Worm (Caenorhabditis elegans) whole organism, L2 larva: ENCODE data around the gene Y41D4A.3.

Source experiments
- R02D3.7 ChIP-seq: fragments of 150-350 bp; optimal IDR thresholded peaks from 2 replicates; lab custom pipeline; 2014; ENCODE audit warnings: missing biosample characterization, missing genetic modification characterization
- Y55F3AM.14 ChIP-seq: fragments of 200-800 bp; sonication (Bioruptor generic); optimal IDR thresholded peaks from 2 replicates; lab custom pipeline; 2018; ENCODE audit warnings: mild to moderate bottlenecking, missing genetic modification characterization, missing compliant biosample characterization
- ZK546.5 ChIP-seq: sonication (generic microtip); optimal IDR thresholded peaks from 2 replicates; lab custom pipeline; 2017; ENCODE audit warnings: missing biosample characterization, missing genetic modification characterization
- alr-1 ChIP-seq: fragments of 150-350 bp; optimal IDR thresholded peaks from 2 replicates; lab custom pipeline; 2014; ENCODE audit warnings: missing biosample characterization, missing genetic modification characterization
- ceh-16 ChIP-seq: fragments of 150-350 bp; optimal IDR thresholded peaks from 2 replicates; lab custom pipeline; 2014; ENCODE audit warnings: missing biosample characterization, missing genetic modification characterization
- crh-2 ChIP-seq: sonication (generic microtip); optimal IDR thresholded peaks from 2 replicates; lab custom pipeline; 2017; ENCODE audit warnings: missing biosample characterization, missing genetic modification characterization
- dmd-4 ChIP-seq: sonication (generic microtip); optimal IDR thresholded peaks from 2 replicates; lab custom pipeline; 2017; ENCODE audit warnings: missing biosample characterization, missing genetic modification characterization
- egl-27 ChIP-seq: sonication (generic microtip); optimal IDR thresholded peaks from 3 replicates; lab custom pipeline; 2017; ENCODE audit warnings: missing biosample characterization, missing genetic modification reagents, missing genetic modification characterization
- elt-3 ChIP-seq: sonication (generic microtip); optimal IDR thresholded peaks from 2 replicates; lab custom pipeline; 2017; ENCODE audit warnings: missing biosample characterization, missing genetic modification characterization
- fos-1 ChIP-seq: fragments of 150-350 bp; optimal IDR thresholded peaks from 2 replicates; lab custom pipeline; 2014; ENCODE audit warnings: missing biosample characterization, missing genetic modification characterization
- gmeb-1 ChIP-seq: fragments of 150-350 bp; optimal IDR thresholded peaks from 2 replicates; lab custom pipeline; 2014; ENCODE audit warnings: missing biosample characterization, missing genetic modification characterization
- lin-11 ChIP-seq: fragments of 150-350 bp; sonication (generic microtip); optimal IDR thresholded peaks from 2 replicates; lab custom pipeline; 2014; ENCODE audit warnings: missing biosample characterization, missing genetic modification characterization, inconsistent platforms, mixed read lengths
- lin-13 ChIP-seq: fragments of 150-350 bp; optimal IDR thresholded peaks from 2 replicates; lab custom pipeline; 2014; ENCODE audit warnings: missing biosample characterization, missing genetic modification reagents, missing genetic modification characterization
- lin-39 ChIP-seq: fragments of 150-350 bp; optimal IDR thresholded peaks from 2 replicates; lab custom pipeline; 2014; ENCODE audit warnings: missing biosample characterization, missing genetic modification reagents, missing genetic modification characterization
- lsy-2 ChIP-seq, 2 experiments: fragments of 150-350 bp in 1 of 2; sonication (generic microtip) in 1 of 2; optimal IDR thresholded peaks; 2 replicates each; lab custom pipeline; 2014 to 2017; ENCODE audit warnings: missing biosample characterization in 2 of 2, missing genetic modification characterization in 2 of 2
- mbf-1 ChIP-seq: sonication (generic microtip); optimal IDR thresholded peaks from 2 replicates; lab custom pipeline; 2017; ENCODE audit warnings: missing biosample characterization, missing genetic modification characterization
- mdl-1 ChIP-seq, 2 experiments: fragments of 150-350 bp in 1 of 2; sonication (generic microtip) in 1 of 2; optimal IDR thresholded peaks; 2 replicates each; lab custom pipeline; 2017; ENCODE audit warnings: missing biosample characterization in 2 of 2, missing genetic modification characterization in 2 of 2
- nhr-10 ChIP-seq: sonication (generic microtip); optimal IDR thresholded peaks from 2 replicates; lab custom pipeline; 2017; ENCODE audit warnings: missing biosample characterization, missing genetic modification characterization
- nhr-11 ChIP-seq: fragments of 150-350 bp; optimal IDR thresholded peaks from 2 replicates; lab custom pipeline; 2014; ENCODE audit warnings: missing biosample characterization, missing genetic modification characterization
- nhr-12 ChIP-seq: fragments of 150-350 bp; optimal IDR thresholded peaks from 2 replicates; lab custom pipeline; 2014; ENCODE audit warnings: missing biosample characterization, missing genetic modification characterization
- nhr-129 ChIP-seq: fragments of 150-350 bp; optimal IDR thresholded peaks from 2 replicates; lab custom pipeline; 2014; ENCODE audit warnings: missing biosample characterization, missing genetic modification characterization
- nhr-23 ChIP-seq: fragments of 150-350 bp; optimal IDR thresholded peaks from 2 replicates; lab custom pipeline; 2014; ENCODE audit warnings: missing biosample characterization, missing genetic modification reagents, missing genetic modification characterization
- nhr-237 ChIP-seq: fragments of 150-350 bp; optimal IDR thresholded peaks from 2 replicates; lab custom pipeline; 2014; ENCODE audit warnings: missing biosample characterization, missing genetic modification characterization
- nhr-6 ChIP-seq: fragments of 150-350 bp; optimal IDR thresholded peaks from 2 replicates; lab custom pipeline; 2014; ENCODE audit warnings: missing biosample characterization, missing genetic modification characterization
- peb-1 ChIP-seq: fragments of 150-350 bp; optimal IDR thresholded peaks from 2 replicates; lab custom pipeline; 2014; ENCODE audit warnings: missing biosample characterization, missing genetic modification characterization
- skn-1 ChIP-seq: sonication (generic microtip); optimal IDR thresholded peaks from 2 replicates; lab custom pipeline; 2017; ENCODE audit warnings: missing biosample characterization, missing genetic modification characterization
- sma-3 ChIP-seq: sonication (generic microtip); optimal IDR thresholded peaks from 2 replicates; lab custom pipeline; 2016; ENCODE audit warnings: missing genetic modification reagents, missing genetic modification characterization, missing compliant biosample characterization
- sma-9 ChIP-seq, 2 experiments: fragments of 150-350 bp in 1 of 2; sonication (generic microtip) in 1 of 2; optimal IDR thresholded peaks; 2 replicates each; lab custom pipeline; 2014 to 2016; ENCODE audit warnings: missing genetic modification characterization in 2 of 2, mild to moderate bottlenecking in 1 of 2, missing biosample characterization in 1 of 2, missing compliant biosample characterization in 1 of 2, missing genetic modification reagents in 1 of 2, moderate library complexity in 1 of 2
- snpc-4 ChIP-seq: fragments of 150-350 bp; optimal IDR thresholded peaks from 2 replicates; lab custom pipeline; 2014; ENCODE audit warnings: missing biosample characterization, missing genetic modification characterization
- unc-39 ChIP-seq: fragments of 150-350 bp; optimal IDR thresholded peaks from 2 replicates; lab custom pipeline; 2014; ENCODE audit warnings: missing biosample characterization, missing genetic modification characterization
- unc-55 ChIP-seq: fragments of 150-350 bp; sonication (generic microtip); optimal IDR thresholded peaks from 3 replicates; lab custom pipeline; 2014; ENCODE audit warnings: missing biosample characterization, missing genetic modification reagents, missing genetic modification characterization
- unc-62 ChIP-seq: fragments of 150-350 bp; optimal IDR thresholded peaks from 2 replicates; lab custom pipeline; 2014; ENCODE audit warnings: missing biosample characterization, missing genetic modification reagents, missing genetic modification characterization
- ztf-1 ChIP-seq: fragments of 200-800 bp; sonication (Bioruptor generic); conservative IDR thresholded peaks from 2 replicates; pipeline ENCODE4 v1.3.6; 2022; ENCODE audit warnings: missing genetic modification characterization, missing compliant biosample characterization
- ztf-11 ChIP-seq: sonication (generic microtip); optimal IDR thresholded peaks from 2 replicates; lab custom pipeline; 2017; ENCODE audit warnings: missing biosample characterization, missing genetic modification characterization
- ztf-4 ChIP-seq: fragments of 150-350 bp; optimal IDR thresholded peaks from 2 replicates; lab custom pipeline; 2014; ENCODE audit warnings: missing biosample characterization, missing genetic modification characterization

The Y41D4A.3 gene

DNA sequence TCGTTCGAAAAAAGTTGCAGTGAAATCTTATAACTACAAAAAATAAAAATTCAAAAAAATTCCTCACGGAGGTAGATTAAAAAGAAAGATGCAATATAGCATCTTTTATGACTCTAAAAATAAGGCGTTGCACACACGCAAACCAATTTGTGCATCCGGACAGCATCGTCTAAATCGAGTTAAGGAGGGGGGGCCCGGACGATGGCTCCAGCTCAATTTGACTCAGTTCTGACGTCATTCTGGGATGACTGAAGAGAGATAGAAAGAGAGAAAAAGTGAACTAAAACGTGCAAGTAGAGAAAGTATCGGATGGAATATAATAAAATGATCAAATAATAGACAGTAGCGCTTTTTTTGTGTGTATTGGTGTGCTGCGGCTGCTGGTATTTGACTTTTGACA is 12.4 kb downstream of the Y41D4A.3 start (continued):
- TF ChIP-seq nhr-129 (peak; percentile 27), ztf-11 (tag; lab: Kevin White, UChicago) (no peak), gmeb-1 (tag; lab: Kevin White, UChicago) (no peak)

DNA sequence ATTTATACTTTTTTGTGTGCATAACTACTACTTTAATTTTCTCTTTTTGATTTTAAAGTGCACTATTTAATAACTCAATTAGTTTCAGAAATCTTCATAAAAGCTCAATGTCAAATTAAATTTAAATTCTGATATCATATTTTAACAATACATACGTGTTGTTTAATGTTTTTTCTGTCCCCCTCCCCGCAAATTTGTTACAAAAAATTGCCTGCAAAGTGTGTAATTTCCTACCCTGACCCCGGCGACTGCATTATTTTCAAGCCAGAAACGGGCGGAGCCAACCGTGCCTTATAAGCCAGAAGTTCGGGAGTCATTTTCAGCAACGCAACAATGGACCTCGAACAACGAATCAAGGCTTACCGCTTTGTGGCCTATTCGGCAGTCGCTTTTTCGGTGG is 14.7 kb downstream of the Y41D4A.3 start, which contains the start of gene col-108:
TSS of gene col-108 (plus strand) at position 301 of the 400 bp plus-strand sequence.
- TF ChIP-seq ztf-4 (tag; lab: Kevin White, UChicago) = no peak
- TF ChIP-seq nhr-10 (tag; lab: Kevin White, UChicago) = no peak

DNA sequence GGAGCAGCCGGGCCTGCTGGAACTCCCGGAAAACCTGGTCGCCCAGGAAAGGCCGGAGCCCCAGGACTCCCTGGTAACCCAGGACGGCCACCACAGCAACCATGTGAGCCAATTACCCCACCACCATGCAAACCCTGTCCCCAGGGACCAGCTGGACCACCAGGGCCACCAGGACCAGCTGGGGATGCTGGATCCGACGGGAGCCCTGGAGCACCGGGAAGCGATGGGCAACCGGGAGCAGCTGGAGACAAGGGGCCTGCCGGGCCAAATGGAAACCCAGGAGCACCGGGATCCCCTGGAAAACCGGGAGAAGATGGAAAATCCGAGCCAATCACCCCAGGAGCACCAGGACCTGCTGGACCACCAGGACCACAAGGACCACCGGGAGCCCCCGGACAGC is 15.5 kb downstream of the Y41D4A.3 start:
- TF ChIP-seq lin-13 (GFP tag; lab: Kevin White, UChicago) (no peak), R02D3.7 (tag; lab: Kevin White, UChicago) (no peak), nhr-10 (tag; lab: Kevin White, UChicago) (no peak), ztf-11 (tag; lab: Kevin White, UChicago) (no peak), Y55F3AM.14 (GFP tag; lab: Kevin White, UChicago) (no peak), snpc-4 (tag; lab: Kevin White, UChicago) (no peak), unc-62 (GFP tag; lab: Kevin White, UChicago) (no peak), mbf-1 (no peak)

DNA sequence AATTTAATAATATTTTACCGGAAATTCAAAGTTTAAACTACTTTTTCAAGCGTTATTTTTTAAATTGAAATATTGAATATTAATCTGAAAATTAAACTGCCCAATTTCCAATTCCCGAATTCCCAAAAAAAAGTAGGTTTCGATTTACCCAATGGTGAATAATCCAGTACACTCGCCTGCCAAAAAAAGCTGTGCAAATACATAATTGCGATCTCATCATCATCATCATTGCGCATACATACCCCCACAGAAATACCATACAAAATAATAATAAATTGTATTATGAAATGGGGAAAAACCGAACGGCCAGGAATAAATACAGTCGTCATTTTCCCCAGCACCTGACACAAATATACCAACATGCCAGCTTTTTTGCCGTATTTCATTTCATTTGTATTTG is 18.3 kb downstream of the Y41D4A.3 start, which contains the start of gene Y41D4A.1:
TSS of gene Y41D4A.1 (plus strand) at position 301 of the 400 bp plus-strand sequence.
- TF ChIP-seq ZK546.5 (tag; lab: Kevin White, UChicago) (no peak), nhr-23 (tag; lab: Kevin White, UChicago) (no peak), ceh-16 (no peak), crh-2 (tag; lab: Kevin White, UChicago) (no peak), unc-55 (GFP tag; lab: Kevin White, UChicago) (no peak), ztf-1 (GFP tag; lab: Robert Waterston, UW) (no peak), unc-39 (tag; lab: Kevin White, UChicago) (no peak), nhr-11 (tag; lab: Kevin White, UChicago) (no peak), nhr-237 (no peak), sma-9 (GFP tag; optimal IDR thresholded peaks at IDR 0.05; lab: Kevin White, UChicago) (no peak), sma-9 (tag; optimal IDR thresholded peaks at IDR 0.05; lab: Kevin White, UChicago) (no peak), fos-1 (tag; lab: Kevin White, UChicago) (no peak), sma-3 (GFP tag; lab: Kevin White, UChicago) (no peak), mdl-1 (tag; optimal IDR thresholded peaks at IDR 0.05; lab: Kevin White, UChicago) (no peak), lin-11 (tag; lab: Kevin White, UChicago) (no peak), snpc-4 (tag; lab: Kevin White, UChicago) (no peak), egl-27 (tag; lab: Kevin White, UChicago) (no peak), nhr-6 (tag; lab: Kevin White, UChicago) (no peak)

DNA sequence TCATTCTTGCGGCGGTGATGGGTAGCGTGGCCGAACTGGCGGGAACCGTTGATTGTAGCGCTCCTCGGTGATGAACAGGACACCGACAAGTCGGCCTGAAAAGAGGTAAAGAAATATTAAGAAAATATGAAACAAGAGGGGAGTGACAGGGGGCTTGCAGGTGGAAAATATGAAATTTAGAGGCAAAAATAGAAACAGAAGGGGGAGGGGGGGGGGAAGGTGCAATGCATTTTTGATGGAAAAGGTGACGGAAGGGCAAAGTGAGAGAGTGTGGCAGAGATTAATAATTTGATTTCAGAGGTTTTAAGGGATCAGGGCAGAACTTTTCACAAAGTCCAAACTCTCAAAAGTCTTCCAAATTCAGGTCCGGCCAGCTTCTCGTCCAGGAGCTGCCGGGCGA is 28.0 kb downstream of the Y41D4A.3 start, which contains the start of gene frpr-19:
TSS of gene frpr-19 (minus strand) at position 101 of the 400 bp plus-strand sequence.
- TF ChIP-seq lsy-2 (tag; optimal IDR thresholded peaks at IDR 0.05; lab: Kevin White, UChicago) = no peak
- no peak for TF ChIP-seq skn-1 (tag; lab: Kevin White, UChicago)
- no peak for TF ChIP-seq nhr-12 (tag; lab: Kevin White, UChicago)
- no peak for TF ChIP-seq nhr-23 (tag; lab: Kevin White, UChicago)
- no peak for TF ChIP-seq Y55F3AM.14 (GFP tag; lab: Kevin White, UChicago)
- no peak for TF ChIP-seq sma-9 (GFP tag; optimal IDR thresholded peaks at IDR 0.05; lab: Kevin White, UChicago)
- TF ChIP-seq sma-9 (tag; optimal IDR thresholded peaks at IDR 0.05; lab: Kevin White, UChicago) = no peak
- no peak for TF ChIP-seq R02D3.7 (tag; lab: Kevin White, UChicago)
- no peak for TF ChIP-seq lin-11 (tag; lab: Kevin White, UChicago)
- TF ChIP-seq egl-27 (tag; lab: Kevin White, UChicago) = no peak
- no peak for TF ChIP-seq nhr-6 (tag; lab: Kevin White, UChicago)
- no peak for TF ChIP-seq unc-55 (GFP tag; lab: Kevin White, UChicago)
- no peak for TF ChIP-seq peb-1 (tag; lab: Kevin White, UChicago)
- TF ChIP-seq lin-39 (tag; lab: Kevin White, UChicago) = no peak
- TF ChIP-seq alr-1 (tag; lab: Kevin White, UChicago) = no peak
- TF ChIP-seq sma-3 (GFP tag; lab: Kevin White, UChicago) = no peak
- TF ChIP-seq elt-3 = no peak
- TF ChIP-seq dmd-4 (tag; lab: Kevin White, UChicago) = no peak
- no peak for TF ChIP-seq ztf-4 (tag; lab: Kevin White, UChicago)
- no peak for TF ChIP-seq fos-1 (tag; lab: Kevin White, UChicago)
- no peak for TF ChIP-seq ztf-1 (GFP tag; lab: Robert Waterston, UW)
- TF ChIP-seq, all 48 proteins: peak for 0
